Worm (Caenorhabditis elegans) whole organism, midembryonic: ENCODE data around the gene decr-1.1.
A peak's percentile ranks its signal among the peaks of the same experiment; 100 is the strongest.

Source experiments
- T22C8.4 ChIP-seq: fragments of 200-800 bp; sonication (Bioruptor generic); IDR thresholded peaks from 2 replicates; pipeline ENCODE4 v1.3.6; 2022; ENCODE audit warnings: missing genetic modification characterization, missing compliant biosample characterization
- cog-1 ChIP-seq: sonication (generic microtip); optimal IDR thresholded peaks from 2 replicates; lab custom pipeline; 2016; ENCODE audit warnings: missing genetic modification characterization, missing compliant biosample characterization
- flt-1 ChIP-seq: fragments of 200-800 bp; sonication (Bioruptor generic); IDR thresholded peaks from 2 replicates; pipeline ENCODE4 v1.3.6; 2022; ENCODE audit warnings: missing genetic modification characterization, missing compliant biosample characterization
- klf-2 ChIP-seq: fragments of 200-800 bp; sonication (Bioruptor generic); conservative IDR thresholded peaks from 2 replicates; pipeline ENCODE4 v1.3.6; 2022; ENCODE audit warnings: missing genetic modification reagents, missing genetic modification characterization, missing compliant biosample characterization
- med-1 ChIP-seq: sonication (generic microtip); optimal IDR thresholded peaks from 2 replicates; lab custom pipeline; 2017; ENCODE audit warnings: missing genetic modification characterization, mild to moderate bottlenecking, missing compliant biosample characterization, antibody characterized with exemption, missing genetic modification reagents; ENCODE audit not compliant: insufficient read depth
- ref-1 ChIP-seq: fragments of 200-800 bp; sonication (Bioruptor generic); conservative IDR thresholded peaks from 2 replicates; pipeline ENCODE4 v1.3.6; 2022; ENCODE audit warnings: missing genetic modification reagents, missing genetic modification characterization, missing compliant biosample characterization
- tab-1 ChIP-seq: fragments of 200-800 bp; sonication (Bioruptor generic); IDR thresholded peaks from 2 replicates; pipeline ENCODE4 v1.3.6; 2022; ENCODE audit warnings: missing genetic modification characterization, missing compliant biosample characterization
- ztf-23 ChIP-seq: fragments of 200-800 bp; sonication (Bioruptor generic); IDR thresholded peaks from 2 replicates; pipeline ENCODE4 v1.3.6; 2022; ENCODE audit warnings: missing genetic modification reagents, missing genetic modification characterization, missing compliant biosample characterization
- ztf-29 ChIP-seq: fragments of 200-800 bp; sonication (Bioruptor generic); IDR thresholded peaks from 2 replicates; pipeline ENCODE4 v1.3.6; 2022; ENCODE audit warnings: missing genetic modification reagents, missing genetic modification characterization, missing compliant biosample characterization

The decr-1.1 gene

DNA sequence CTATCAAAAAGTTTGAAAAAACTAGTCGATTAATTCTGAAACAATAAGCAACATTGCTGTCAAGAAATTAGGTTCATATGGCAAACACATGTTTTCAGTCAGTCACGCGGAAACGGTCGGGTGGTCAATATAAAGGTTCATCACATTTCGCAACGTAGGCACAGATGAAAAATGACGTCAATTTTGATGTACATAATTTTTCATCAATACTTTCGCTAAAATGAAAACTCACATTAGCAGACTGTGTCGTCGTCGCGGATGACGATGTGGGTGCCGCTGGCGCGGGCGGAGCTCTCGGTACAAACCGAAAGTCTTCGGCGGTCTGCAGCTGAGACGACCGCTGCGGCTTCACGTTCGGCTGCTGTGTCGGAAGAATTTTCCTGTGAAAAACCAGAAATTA is 21.7 kb downstream of the decr-1.1 start, which contains the start of gene swan-2:
Gene swan-2 (minus strand): TSS at position 380 of the 400 bp plus-strand sequence.
- no peak for TF ChIP-seq T22C8.4 (GFP tag; lab: Robert Waterston, UW)
- TF ChIP-seq cog-1 (tag; lab: Kevin White, UChicago): no peak
- TF ChIP-seq tab-1 (GFP tag; lab: Robert Waterston, UW): no peak

DNA sequence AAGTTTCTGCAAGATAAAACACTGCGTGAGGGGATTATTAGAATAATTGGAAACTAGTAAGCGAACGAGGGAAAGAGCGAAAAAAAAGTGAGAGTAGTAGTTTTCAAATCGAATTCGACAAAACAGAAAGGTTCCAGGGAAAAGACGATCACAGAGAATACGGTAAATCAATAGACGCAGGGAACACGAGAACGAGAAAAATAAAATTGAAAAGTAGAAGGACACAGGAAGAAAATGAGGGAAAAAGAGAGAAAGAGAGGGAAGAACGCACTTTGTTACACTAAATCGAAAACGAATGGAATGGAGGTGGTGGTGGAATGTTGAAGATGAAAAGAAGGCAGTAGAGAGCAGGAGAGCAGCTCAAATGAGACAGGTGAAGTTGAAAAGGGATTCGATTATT is 25.0 kb downstream of the decr-1.1 start, which contains the start of gene swan-1:
Gene swan-1 (minus strand): TSS at position 6 of the 400 bp plus-strand sequence.
- TF ChIP-seq med-1 (GFP tag; lab: Kevin White, UChicago): no peak
- TF ChIP-seq T22C8.4 (GFP tag; lab: Robert Waterston, UW): no peak
- no peak for TF ChIP-seq ztf-23 (GFP tag; lab: Robert Waterston, UW)
- no peak for TF ChIP-seq cog-1 (tag; lab: Kevin White, UChicago)
- TF ChIP-seq ref-1 (GFP tag; lab: Robert Waterston, UW): no peak
- TF ChIP-seq flt-1 (GFP tag; lab: Robert Waterston, UW): no peak

DNA sequence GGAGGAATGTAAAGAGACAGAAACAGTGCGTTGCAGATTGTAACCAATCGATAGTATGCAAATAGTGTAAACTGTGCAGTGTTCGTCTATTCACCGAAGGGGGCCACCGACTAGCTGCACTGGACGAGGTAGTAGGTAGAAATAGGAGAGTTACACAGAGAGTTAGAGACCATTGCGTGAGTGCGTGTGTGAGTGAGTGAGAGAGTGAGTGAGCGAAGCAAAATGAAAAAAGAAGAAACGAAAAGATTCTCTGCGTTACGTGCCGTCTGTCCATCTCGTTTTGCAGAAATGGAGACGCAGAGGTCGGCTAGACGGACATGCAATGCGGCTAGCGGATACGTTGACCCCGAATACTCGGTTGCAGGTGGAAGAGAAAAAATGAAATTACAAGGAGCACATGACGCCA is 26.3 kb downstream of the decr-1.1 start:
- TF ChIP-seq cog-1 (tag; lab: Kevin White, UChicago) (peak; percentile 63), ref-1 (GFP tag; lab: Robert Waterston, UW) (no peak), T22C8.4 (GFP tag; lab: Robert Waterston, UW) (peak; percentile 59; the same call in 1 of the 2 replicates), flt-1 (GFP tag; lab: Robert Waterston, UW) (0 out of 2 replicates have a peak, but pooled peaks have one; percentile 65)

- TF ChIP-seq ztf-29 (GFP tag; lab: Robert Waterston, UW) (no peak), med-1 (GFP tag; lab: Kevin White, UChicago) (no peak), T22C8.4 (GFP tag; lab: Robert Waterston, UW) (no peak), ztf-23 (GFP tag; lab: Robert Waterston, UW) (no peak), flt-1 (GFP tag; lab: Robert Waterston, UW) (no peak), tab-1 (GFP tag; lab: Robert Waterston, UW) (no peak), cog-1 (tag; lab: Kevin White, UChicago) (no peak), ref-1 (GFP tag; lab: Robert Waterston, UW) (no peak), klf-2 (no peak)
Measured at ce11 chrV:13812330-13812729, 30.1 kb downstream of the decr-1.1 start.

DNA sequence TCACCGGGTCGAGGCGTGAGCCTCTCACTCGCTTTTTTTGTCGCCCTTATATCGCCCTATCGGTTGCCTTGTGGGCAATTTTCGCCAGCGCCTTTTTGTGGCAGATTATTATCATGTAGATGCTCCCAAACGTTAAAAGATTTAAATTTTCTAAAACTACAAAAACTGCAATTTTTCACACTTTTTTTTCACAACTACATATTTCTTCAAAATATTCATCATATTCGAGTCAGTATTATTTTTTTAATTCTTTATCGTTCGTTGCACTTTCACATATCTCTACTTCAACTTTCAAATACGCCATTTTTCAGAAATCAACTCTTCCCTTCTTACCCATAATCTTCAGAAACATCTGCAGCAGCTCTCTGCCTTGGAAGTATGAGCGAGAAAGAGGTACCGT is 30.7 kb downstream of the decr-1.1 start, which contains the start of gene ceh-24:
Gene ceh-24 (plus strand): TSS at position 301 of the 400 bp plus-strand sequence.
- TF ChIP-seq med-1 (GFP tag; lab: Kevin White, UChicago) (no peak), cog-1 (tag; lab: Kevin White, UChicago) (no peak), T22C8.4 (GFP tag; lab: Robert Waterston, UW) (no peak), ztf-23 (GFP tag; lab: Robert Waterston, UW) (no peak)

ce11 chrV:13816877-13817276 is 34.7 kb downstream of the decr-1.1 start, which contains the start of gene F55B12.2:
F55B12.2 (minus strand) TSS chrV:13816977.
- no peak for TF ChIP-seq ztf-23 (GFP tag; lab: Robert Waterston, UW)
- TF ChIP-seq med-1 (GFP tag; lab: Kevin White, UChicago): no peak
- no peak for TF ChIP-seq klf-2
- TF ChIP-seq ztf-29 (GFP tag; lab: Robert Waterston, UW): no peak
- no peak for TF ChIP-seq T22C8.4 (GFP tag; lab: Robert Waterston, UW)
- TF ChIP-seq ref-1 (GFP tag; lab: Robert Waterston, UW): no peak
- no peak for TF ChIP-seq tab-1 (GFP tag; lab: Robert Waterston, UW)
- no peak for TF ChIP-seq cog-1 (tag; lab: Kevin White, UChicago)
- TF ChIP-seq flt-1 (GFP tag; lab: Robert Waterston, UW): no peak

- TF ChIP-seq cog-1 (tag; lab: Kevin White, UChicago) (peak; percentile 7), med-1 (GFP tag; lab: Kevin White, UChicago) (no peak), flt-1 (GFP tag; lab: Robert Waterston, UW) (no peak), klf-2 (no peak), T22C8.4 (GFP tag; lab: Robert Waterston, UW) (no peak), ztf-23 (GFP tag; lab: Robert Waterston, UW) (no peak), ref-1 (GFP tag; lab: Robert Waterston, UW) (no peak)
Measured at ce11 chrV:13818824-13819408, 36.7 kb downstream of the decr-1.1 start, which contains the start of gene sel-10. sel-10 (plus strand) TSS chrV:13819361.

ce11 chrV:13822752-13823151 is 40.6 kb downstream of the decr-1.1 start, which contains the start of gene hpo-31:
hpo-31 (plus strand) TSS chrV:13823052.
- TF ChIP-seq klf-2 (no peak), cog-1 (tag; lab: Kevin White, UChicago) (no peak), ref-1 (GFP tag; lab: Robert Waterston, UW) (no peak), tab-1 (GFP tag; lab: Robert Waterston, UW) (no peak), flt-1 (GFP tag; lab: Robert Waterston, UW) (no peak), T22C8.4 (GFP tag; lab: Robert Waterston, UW) (no peak), ztf-29 (GFP tag; lab: Robert Waterston, UW) (no peak), med-1 (GFP tag; lab: Kevin White, UChicago) (no peak), ztf-23 (GFP tag; lab: Robert Waterston, UW) (no peak)

DNA sequence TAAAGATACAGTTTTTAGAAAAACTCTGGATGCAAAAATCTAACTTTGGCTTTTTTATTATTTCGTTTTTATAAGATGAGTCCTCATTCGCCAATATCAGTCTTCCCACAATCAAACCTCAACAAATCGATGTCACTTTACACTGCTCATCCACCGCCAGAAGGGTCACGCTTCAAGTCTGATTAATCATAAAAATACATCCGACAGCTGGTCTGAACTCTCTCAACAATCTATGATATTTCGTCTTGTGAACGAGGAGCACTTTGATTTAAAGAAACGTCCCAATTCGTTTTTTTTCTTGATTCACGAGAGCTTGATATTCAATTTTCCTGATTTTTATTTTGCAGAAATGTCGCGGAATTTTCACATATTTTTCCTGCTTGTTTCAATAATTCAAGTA is 45.7 kb downstream of the decr-1.1 start, which contains the start of gene nrf-5:
Gene nrf-5 (plus strand): TSS at position 348 of the 400 bp plus-strand sequence.
- TF ChIP-seq klf-2: no peak

DNA sequence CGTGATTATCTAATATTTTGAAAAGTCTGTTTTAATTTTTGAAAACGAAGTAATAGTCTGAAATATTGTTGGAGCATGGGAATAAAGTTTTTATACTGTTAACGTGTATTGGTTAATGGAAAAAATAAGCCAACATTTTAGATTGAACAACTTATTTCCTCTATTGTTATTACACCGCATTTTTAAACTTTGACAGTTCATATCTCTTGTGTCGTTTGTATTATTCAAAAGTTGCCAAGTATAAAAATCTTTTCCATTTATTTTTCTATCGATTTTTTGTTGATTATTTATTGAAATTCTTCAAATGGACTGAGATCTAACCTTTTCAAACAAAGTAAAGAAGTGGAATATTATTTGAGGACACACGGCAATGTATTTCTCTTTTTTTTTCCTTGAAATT is 48.6 kb downstream of the decr-1.1 start, which contains the start of gene str-165:
Gene str-165 (plus strand): TSS at position 301 of the 400 bp plus-strand sequence.
- TF ChIP-seq ztf-23 (GFP tag; lab: Robert Waterston, UW): no peak
- no peak for TF ChIP-seq ref-1 (GFP tag; lab: Robert Waterston, UW)
- TF ChIP-seq T22C8.4 (GFP tag; lab: Robert Waterston, UW): no peak
- TF ChIP-seq klf-2: no peak
